Worm (Caenorhabditis elegans) whole organism, dauer: ENCODE data around the gene uvs-1.

Source experiments
- unc-62 ChIP-seq: sonication (generic microtip); optimal IDR thresholded peaks from 2 replicates; lab custom pipeline; 2017; ENCODE audit warnings: missing biosample characterization, missing genetic modification reagents, missing genetic modification characterization

uvs-1 gene

DNA sequence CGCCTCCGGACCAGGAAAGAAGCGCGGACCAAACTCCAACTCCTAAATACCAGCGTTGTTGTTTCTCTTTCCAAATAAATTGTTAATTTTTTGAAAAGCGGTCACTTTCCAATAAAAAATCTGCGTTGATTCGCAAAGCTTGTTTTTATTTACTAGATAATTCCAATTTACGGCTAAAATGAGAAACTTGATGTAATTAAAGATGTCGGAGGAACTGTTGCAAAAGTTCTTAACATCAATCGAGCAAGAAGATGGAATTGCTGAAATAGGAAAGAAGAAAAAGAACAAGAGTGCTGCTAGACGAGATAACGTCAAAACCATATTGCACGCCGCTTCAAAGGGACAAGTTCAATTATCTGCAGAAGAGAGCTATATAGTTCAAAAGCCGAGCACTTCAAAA lies 26.9 kb downstream of the uvs-1 start, which contains the start of gene C26F1.3:
C26F1.3 (plus strand) TSS at position 203 of the 400 bp plus-strand sequence.
- no peak for TF ChIP-seq unc-62

ce11 chrV:7776029-7776628 lies 27.9 kb downstream of the uvs-1 start, which contains the start of the genes rpl-39 and rps-30:
rpl-39 (minus strand) TSS chrV:7776079.
rps-30 (plus strand) TSS chrV:7776578.
- TF ChIP-seq unc-62: no peak

- no peak for TF ChIP-seq unc-62
These were observed 28.8 kb downstream of the uvs-1 start for ce11 chrV:7775226-7775625.

- TF ChIP-seq unc-62: no peak
These were observed 29.8 kb downstream of the uvs-1 start, which contains the start of gene grl-10 for ce11 chrV:7774143-7774595. grl-10 (plus strand) TSS chrV:7774545.

DNA sequence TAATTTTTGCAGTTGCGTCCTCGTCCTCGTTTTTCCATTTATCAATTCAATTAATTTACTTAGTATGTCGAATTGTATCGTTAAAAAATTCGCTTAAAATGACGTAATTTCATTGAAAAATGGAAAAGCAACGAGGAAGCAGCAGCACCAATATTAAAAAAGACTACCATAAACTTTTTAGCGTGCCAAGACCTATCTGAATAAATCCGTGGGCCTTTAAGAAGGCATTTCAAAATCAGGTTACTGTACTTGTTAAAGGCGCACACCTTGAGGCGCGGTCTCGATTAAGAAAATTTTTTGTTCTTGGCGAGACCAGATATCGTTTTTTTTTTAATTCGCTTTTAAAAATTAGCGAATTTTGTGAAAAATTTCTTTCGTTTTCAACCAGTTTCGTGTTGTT lies 30.4 kb downstream of the uvs-1 start:
- TF ChIP-seq unc-62: no peak

ce11 chrV:7770961-7771360 lies 33.0 kb downstream of the uvs-1 start, which contains the start of gene frpr-3:
frpr-3 (plus strand) TSS chrV:7771261.
- no peak for TF ChIP-seq unc-62

- TF ChIP-seq unc-62: no peak
These were observed 42.1 kb downstream of the uvs-1 start for ce11 chrV:7761906-7762305.

- no peak for TF ChIP-seq unc-62
These were observed 43.8 kb downstream of the uvs-1 start, which contains the start of gene hint-3 for ce11 chrV:7760174-7760573. hint-3 (plus strand) TSS chrV:7760474.

- no peak for TF ChIP-seq unc-62
These were observed 44.7 kb downstream of the uvs-1 start for ce11 chrV:7759270-7759669.

- TF ChIP-seq unc-62: no peak
These were observed 48.0 kb downstream of the uvs-1 start for ce11 chrV:7755991-7756390.

ce11 chrV:7754557-7754956 lies 49.5 kb downstream of the uvs-1 start, which contains the start of gene T05B11.4:
T05B11.4 (minus strand) TSS chrV:7754657.
- no peak for TF ChIP-seq unc-62
